Worm (Caenorhabditis elegans) whole organism, L3 larva: Measurements from ENCODE around the gene R13H4.5.

Experiments used
- R02D3.7 ChIP-seq: fragments of 150-350 bp; optimal IDR thresholded peaks from 2 replicates; lab custom pipeline; 2014; ENCODE audit warnings: missing biosample characterization, missing genetic modification characterization
- ZK546.5 ChIP-seq: sonication (generic microtip); optimal IDR thresholded peaks from 2 replicates; lab custom pipeline; 2017; ENCODE audit warnings: missing biosample characterization, missing genetic modification characterization
- aly-2 ChIP-seq: fragments of 150-350 bp; optimal IDR thresholded peaks from 2 replicates; lab custom pipeline; 2014; ENCODE audit warnings: missing biosample characterization, missing genetic modification characterization
- ama-1 ChIP-seq: fragments of 150-350 bp; optimal IDR thresholded peaks from 2 replicates; lab custom pipeline; 2018
- ceh-16 ChIP-seq: sonication (generic microtip); optimal IDR thresholded peaks from 2 replicates; lab custom pipeline; 2017; ENCODE audit warnings: missing biosample characterization, missing genetic modification characterization
- ceh-9 ChIP-seq: sonication (generic microtip); optimal IDR thresholded peaks from 2 replicates; lab custom pipeline; 2018; ENCODE audit warnings: missing biosample characterization, missing genetic modification characterization
- daf-12 ChIP-seq: fragments of 150-350 bp; optimal IDR thresholded peaks from 2 replicates; lab custom pipeline; 2014; ENCODE audit warnings: missing biosample characterization, missing genetic modification reagents, missing genetic modification characterization
- egl-27 ChIP-seq: sonication (generic microtip); optimal IDR thresholded peaks from 4 replicates; lab custom pipeline; 2017; ENCODE audit warnings: missing biosample characterization, missing genetic modification reagents, missing genetic modification characterization
- egl-5 ChIP-seq: fragments of 150-350 bp; optimal IDR thresholded peaks from 2 replicates; lab custom pipeline; 2017; ENCODE audit warnings: missing biosample characterization, missing genetic modification reagents, missing genetic modification characterization, inconsistent platforms
- elt-1 ChIP-seq: fragments of 150-350 bp; optimal IDR thresholded peaks from 2 replicates; lab custom pipeline; 2014; ENCODE audit warnings: missing biosample characterization, missing genetic modification characterization
- elt-2 ChIP-seq: sonication (generic microtip); optimal IDR thresholded peaks from 2 replicates; lab custom pipeline; 2016; ENCODE audit warnings: missing genetic modification reagents, mild to moderate bottlenecking, missing genetic modification characterization, missing compliant biosample characterization
- eor-1 ChIP-seq, 2 experiments: fragments of 150-350 bp; optimal IDR thresholded peaks; 2 replicates each; lab custom pipeline; 2014 to 2018; ENCODE audit warnings: missing biosample characterization in 2 of 2, missing genetic modification characterization in 2 of 2
- fkh-10 ChIP-seq: sonication (generic microtip); optimal IDR thresholded peaks from 2 replicates; lab custom pipeline; 2017; ENCODE audit warnings: missing biosample characterization, missing genetic modification reagents, missing genetic modification characterization
- hmg-11 ChIP-seq: sonication (generic microtip); optimal IDR thresholded peaks from 2 replicates; lab custom pipeline; 2016; ENCODE audit warnings: missing genetic modification characterization, missing compliant biosample characterization
- jun-1 ChIP-seq: fragments of 150-350 bp; optimal IDR thresholded peaks from 2 replicates; lab custom pipeline; 2014; ENCODE audit warnings: missing biosample characterization, missing genetic modification reagents, missing genetic modification characterization
- lin-39 ChIP-seq: fragments of 150-350 bp; optimal IDR thresholded peaks from 2 replicates; lab custom pipeline; 2018; ENCODE audit warnings: missing biosample characterization, missing genetic modification reagents, missing genetic modification characterization
- mdl-1 ChIP-seq: fragments of 150-350 bp; optimal IDR thresholded peaks from 2 replicates; lab custom pipeline; 2014; ENCODE audit warnings: missing biosample characterization, missing genetic modification characterization
- mml-1 ChIP-seq: fragments of 150-350 bp; sonication (generic microtip); optimal IDR thresholded peaks from 3 replicates; lab custom pipeline; 2014; ENCODE audit warnings: missing biosample characterization, missing genetic modification characterization
- nfya-1 ChIP-seq: sonication (generic microtip); optimal IDR thresholded peaks from 2 replicates; lab custom pipeline; 2017; ENCODE audit warnings: missing genetic modification characterization, mild to moderate bottlenecking, missing compliant biosample characterization, antibody characterized with exemption, moderate library complexity; ENCODE audit not compliant: insufficient read depth
- nhr-11 ChIP-seq: fragments of 150-350 bp; optimal IDR thresholded peaks from 2 replicates; lab custom pipeline; 2014; ENCODE audit warnings: missing biosample characterization, missing genetic modification characterization
- nhr-12 ChIP-seq: fragments of 150-350 bp; optimal IDR thresholded peaks from 2 replicates; lab custom pipeline; 2014; ENCODE audit warnings: missing biosample characterization, missing genetic modification characterization
- nhr-23 ChIP-seq: fragments of 150-350 bp; optimal IDR thresholded peaks from 2 replicates; lab custom pipeline; 2014; ENCODE audit warnings: missing biosample characterization, missing genetic modification reagents, missing genetic modification characterization
- nhr-237 ChIP-seq: fragments of 150-350 bp; optimal IDR thresholded peaks from 2 replicates; lab custom pipeline; 2014; ENCODE audit warnings: missing biosample characterization, missing genetic modification characterization
- nhr-28 ChIP-seq: fragments of 150-350 bp; optimal IDR thresholded peaks from 2 replicates; lab custom pipeline; 2014; ENCODE audit warnings: missing biosample characterization, missing genetic modification characterization
- nhr-43 ChIP-seq: sonication (generic microtip); optimal IDR thresholded peaks from 2 replicates; lab custom pipeline; 2016; ENCODE audit warnings: mild to moderate bottlenecking, missing genetic modification characterization, missing compliant biosample characterization; ENCODE audit not compliant: poor library complexity, severe bottlenecking
- nhr-67 ChIP-seq: fragments of 150-350 bp; optimal IDR thresholded peaks from 2 replicates; lab custom pipeline; 2014; ENCODE audit warnings: missing biosample characterization, missing genetic modification characterization
- nhr-76 ChIP-seq: fragments of 150-350 bp; sonication (generic microtip); optimal IDR thresholded peaks from 5 replicates; lab custom pipeline; 2014; ENCODE audit warnings: missing biosample characterization, missing genetic modification characterization
- pha-4 ChIP-seq: fragments of 150-350 bp; optimal IDR thresholded peaks from 2 replicates; lab custom pipeline; 2014; ENCODE audit warnings: missing biosample characterization, missing genetic modification reagents, missing genetic modification characterization
- snpc-4 ChIP-seq: fragments of 150-350 bp; optimal IDR thresholded peaks from 2 replicates; lab custom pipeline; 2014; ENCODE audit warnings: missing biosample characterization, missing genetic modification characterization
- unc-62 ChIP-seq: fragments of 150-350 bp; sonication (generic microtip); optimal IDR thresholded peaks from 4 replicates; lab custom pipeline; 2014; ENCODE audit warnings: missing biosample characterization, missing genetic modification reagents, missing genetic modification characterization
- zag-1 ChIP-seq: fragments of 150-350 bp; optimal IDR thresholded peaks from 2 replicates; lab custom pipeline; 2014; ENCODE audit warnings: missing biosample characterization, missing genetic modification characterization
- ztf-4 ChIP-seq: fragments of 150-350 bp; optimal IDR thresholded peaks from 2 replicates; lab custom pipeline; 2014; ENCODE audit warnings: missing biosample characterization, missing genetic modification characterization

R13H4.5 gene

DNA sequence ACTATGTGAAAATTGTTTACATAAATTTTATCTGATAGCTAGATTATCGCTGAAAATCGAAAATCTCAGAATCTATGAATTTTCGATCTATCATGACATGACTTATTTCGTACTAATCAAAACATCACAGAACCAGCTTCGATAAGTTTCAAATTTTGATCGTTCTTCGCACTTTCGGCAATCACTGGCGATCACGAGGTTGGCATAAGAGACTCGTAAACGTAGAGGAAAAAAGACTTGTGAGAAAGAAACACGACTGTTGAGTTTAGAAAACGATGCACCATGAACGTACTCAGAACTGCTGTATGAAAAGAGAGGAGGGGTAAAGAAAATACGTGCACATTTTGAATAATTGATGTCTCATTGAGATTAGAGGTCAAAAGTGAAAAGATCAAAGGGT lies 36.5 kb upstream of the R13H4.5 start (continued):
- TF ChIP-seq nhr-43 (tag; lab: Kevin White, UChicago) (peak; percentile 75), ZK546.5 (tag; lab: Kevin White, UChicago) (no peak), nhr-76 (no peak), ama-1 (lab: Kevin White, UChicago) (peak; percentile 83), nhr-237 (no peak), elt-1 (tag; lab: Kevin White, UChicago) (peak; percentile 87), pha-4 (tag; lab: Kevin White, UChicago) (peak; percentile 84), nhr-67 (tag; lab: Kevin White, UChicago) (no peak), mdl-1 (tag; lab: Kevin White, UChicago) (no peak), zag-1 (tag; lab: Kevin White, UChicago) (no peak), ztf-4 (tag; lab: Kevin White, UChicago) (peak; percentile 17), snpc-4 (tag; lab: Kevin White, UChicago) (peak; percentile 12), aly-2 (tag; lab: Kevin White, UChicago) (no peak), daf-12 (tag; lab: Kevin White, UChicago) (no peak)

- no peak for TF ChIP-seq hmg-11 (tag; lab: Kevin White, UChicago)
- TF ChIP-seq nhr-43 (tag; lab: Kevin White, UChicago) = no peak
- TF ChIP-seq ZK546.5 (tag; lab: Kevin White, UChicago) = no peak
- peak; percentile 51 for TF ChIP-seq elt-2
- no peak for TF ChIP-seq aly-2 (tag; lab: Kevin White, UChicago)
- no peak for TF ChIP-seq nhr-12
Measured at ce11 chrV:11825662-11826061, 34.8 kb upstream of the R13H4.5 start, which contains the start of gene D2023.4. Gene D2023.4, minus strand, starts transcription at chrV:11825762.

ce11 chrV:11826967-11827366 lies 33.5 kb upstream of the R13H4.5 start, which contains the start of the genes mpst-1 and D2023.6:
Gene mpst-1, minus strand, starts transcription at chrV:11827067.
Gene D2023.6, plus strand, starts transcription at chrV:11827354.
- TF ChIP-seq nfya-1 (tag; lab: Kevin White, UChicago) = peak; percentile 37
- no peak for TF ChIP-seq jun-1 (tag; lab: Kevin White, UChicago)
- TF ChIP-seq elt-2 = no peak
- no peak for TF ChIP-seq daf-12 (tag; lab: Kevin White, UChicago)
- no peak for TF ChIP-seq mml-1
- TF ChIP-seq lin-39 (tag; lab: Kevin White, UChicago) = no peak
- no peak for TF ChIP-seq egl-5
- TF ChIP-seq nhr-23 = peak; percentile 3
- TF ChIP-seq fkh-10 (GFP tag; lab: Kevin White, UChicago) = no peak
- no peak for TF ChIP-seq aly-2 (tag; lab: Kevin White, UChicago)
- no peak for TF ChIP-seq unc-62 (GFP tag; lab: Kevin White, UChicago)
- TF ChIP-seq zag-1 (tag; lab: Kevin White, UChicago) = no peak
- TF ChIP-seq, all 47 proteins: peak for 2

DNA sequence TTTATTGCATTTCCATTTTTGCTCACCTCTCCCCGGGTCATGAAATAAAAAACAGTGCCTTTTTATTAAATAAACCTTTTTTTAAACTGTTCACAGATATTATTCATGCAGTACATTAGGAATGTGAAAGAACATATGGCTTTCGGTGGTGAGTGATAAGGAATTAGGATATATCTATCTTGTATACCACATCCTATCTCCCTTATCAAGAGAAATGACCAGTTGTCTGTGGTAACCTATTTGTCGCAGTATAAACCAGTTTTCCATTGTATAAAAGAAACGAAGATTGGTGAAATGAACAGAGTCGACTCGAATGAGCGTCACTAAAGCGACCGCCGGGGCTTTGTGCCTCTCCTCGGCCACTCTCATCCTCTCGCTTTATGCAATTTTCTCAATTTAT lies 31.2 kb upstream of the R13H4.5 start, which contains the start of gene col-158:
Gene col-158 (plus strand): TSS at position 301 of the 400 bp plus-strand sequence.
- TF ChIP-seq jun-1 (tag; lab: Kevin White, UChicago) (no peak), nhr-76 (no peak), lin-39 (tag; lab: Kevin White, UChicago) (no peak), egl-5 (no peak), nhr-11 (tag; lab: Kevin White, UChicago) (no peak), nhr-237 (no peak), fkh-10 (GFP tag; lab: Kevin White, UChicago) (no peak), eor-1 (tag; optimal IDR thresholded peaks at IDR 0.05; lab: Kevin White, UChicago) (no peak), mdl-1 (tag; lab: Kevin White, UChicago) (no peak), ceh-9 (tag; lab: Kevin White, UChicago) (no peak), hmg-11 (tag; lab: Kevin White, UChicago) (no peak), daf-12 (tag; lab: Kevin White, UChicago) (no peak), nhr-67 (tag; lab: Kevin White, UChicago) (no peak), unc-62 (GFP tag; lab: Kevin White, UChicago) (no peak), mml-1 (no peak), aly-2 (tag; lab: Kevin White, UChicago) (no peak), ceh-16 (tag; lab: Kevin White, UChicago) (no peak), egl-27 (no peak)
- TF ChIP-seq, all 47 proteins: peak for 0

DNA sequence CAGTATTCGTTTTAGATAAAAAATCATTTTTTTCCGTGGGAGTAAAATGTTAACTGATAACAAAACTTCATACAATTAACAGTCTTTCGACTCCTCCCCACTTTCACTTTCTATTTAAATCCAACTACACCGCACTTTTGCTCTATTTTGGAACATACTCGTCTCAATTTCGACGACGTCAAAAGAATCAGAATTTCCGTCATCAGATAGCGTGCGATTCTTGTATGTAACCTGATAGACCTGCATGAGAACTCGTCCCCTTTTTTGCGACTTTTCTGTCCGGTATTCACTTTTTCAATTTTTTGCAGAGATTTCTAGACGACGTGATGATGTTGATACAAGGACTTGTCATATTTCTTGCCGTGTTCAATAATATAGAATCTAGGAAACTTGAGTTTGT lies 27.2 kb upstream of the R13H4.5 start, which contains the start of gene pho-8:
Gene pho-8 (plus strand): TSS at position 301 of the 400 bp plus-strand sequence.
- no peak for TF ChIP-seq egl-5
- no peak for TF ChIP-seq R02D3.7 (tag; lab: Kevin White, UChicago)
- no peak for TF ChIP-seq nhr-28 (tag; lab: Kevin White, UChicago)
- TF ChIP-seq aly-2 (tag; lab: Kevin White, UChicago) = no peak
- no peak for TF ChIP-seq nhr-67 (tag; lab: Kevin White, UChicago)
- TF ChIP-seq mdl-1 (tag; lab: Kevin White, UChicago) = no peak
- no peak for TF ChIP-seq nfya-1 (tag; lab: Kevin White, UChicago)
